Worm (Caenorhabditis elegans): ENCODE data around the gene ragc-1.

ce11 chrIV:11601721-11602405 lies 2.9 kb downstream of the ragc-1 start:
- TF ChIP-seq ama-1 (optimal IDR thresholded peaks at IDR 0.05) = peak; percentile 37
- no peak for TF ChIP-seq elt-4 (tag; optimal IDR thresholded peaks at IDR 0.05)
- TF ChIP-seq unc-55 (GFP tag; optimal IDR thresholded peaks at IDR 0.05) = peak; percentile 47
- TF ChIP-seq nhr-11 (tag; optimal IDR thresholded peaks at IDR 0.05) = no peak
- TF ChIP-seq hlh-30 (tag; optimal IDR thresholded peaks at IDR 0.05; ENCODE audit: insufficient read depth) = no peak
- no peak for TF ChIP-seq rnt-1 (tag; optimal IDR thresholded peaks at IDR 0.05)
- peak; percentile 24 for TF ChIP-seq ceh-31 (tag; optimal IDR thresholded peaks at IDR 0.05)
- TF ChIP-seq unc-42 (tag; optimal IDR thresholded peaks at IDR 0.05) = peak; percentile 50
- no peak for TF ChIP-seq nhr-232 (tag; optimal IDR thresholded peaks at IDR 0.05)
- TF ChIP-seq ahr-1 (tag; optimal IDR thresholded peaks at IDR 0.05) = no peak
- TF ChIP-seq ceh-9 (tag; optimal IDR thresholded peaks at IDR 0.05) = no peak

All from whole organism, late embryonic.